Worm (Caenorhabditis elegans): Measurements from ENCODE around the gene sra-32.

DNA sequence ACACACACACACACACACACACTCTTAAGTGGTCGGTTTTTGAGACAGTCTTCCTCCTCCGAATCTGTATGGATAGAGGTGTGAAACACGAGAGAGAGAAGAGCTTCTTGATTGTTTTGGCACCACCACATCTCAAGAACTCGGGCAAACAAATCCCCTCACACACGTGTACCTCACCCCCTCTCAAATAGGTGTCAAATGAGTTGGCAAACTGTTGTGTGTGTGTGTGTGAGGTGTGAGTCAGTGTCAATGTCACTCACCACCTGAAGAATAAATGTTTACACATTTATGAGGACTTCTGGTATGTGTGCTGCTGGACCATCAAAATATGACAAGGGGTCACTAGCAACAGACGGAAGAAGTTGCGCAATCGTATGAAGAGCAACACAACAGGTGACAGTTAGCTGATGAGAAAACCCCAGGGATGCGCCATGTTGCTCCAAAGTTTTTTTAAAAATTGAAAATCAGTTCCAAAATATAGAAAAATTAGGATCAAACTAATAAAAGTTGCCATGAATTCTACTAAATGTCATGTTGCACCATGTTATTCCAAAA is 48.2 kb upstream of the sra-32 start:
- no peak for TF ChIP-seq fos-1 (tag; optimal IDR thresholded peaks at IDR 0.05)
- no peak for TF ChIP-seq jun-1 (tag; optimal IDR thresholded peaks at IDR 0.05)
- TF ChIP-seq daf-12 (tag; optimal IDR thresholded peaks at IDR 0.05) = no peak
- TF ChIP-seq fkh-10 (GFP tag; optimal IDR thresholded peaks at IDR 0.05) = no peak
- no peak for TF ChIP-seq unc-62 (GFP tag; optimal IDR thresholded peaks at IDR 0.05)
- TF ChIP-seq ama-1 (optimal IDR thresholded peaks at IDR 0.05) = no peak
